Fruit fly (Drosophila melanogaster) whole organism, prepupa: Measurements from ENCODE around the gene RpS28a.

Experiments
- Blimp-1 ChIP-seq: fragments of 200-800 bp; sonication (Bioruptor generic); optimal IDR thresholded peaks from 3 replicates; lab custom pipeline; 2017; ENCODE audit warnings: missing biosample characterization, missing genetic modification characterization, mild to moderate bottlenecking, moderate library complexity, missing genetic modification reagents
- CG10669 ChIP-seq: fragments of 200-800 bp; sonication (Bioruptor generic); optimal IDR thresholded peaks from 3 replicates; lab custom pipeline; 2018; ENCODE audit warnings: missing biosample characterization, mild to moderate bottlenecking, missing genetic modification characterization, moderate library complexity
- CG11902 ChIP-seq: fragments of 200-800 bp; sonication (Bioruptor generic); optimal IDR thresholded peaks from 3 replicates; lab custom pipeline; 2016; ENCODE audit warnings: missing biosample characterization, missing genetic modification characterization
- CG1621 ChIP-seq: fragments of 200-800 bp; sonication (Bioruptor generic); optimal IDR thresholded peaks from 3 replicates; lab custom pipeline; 2018; ENCODE audit warnings: missing biosample characterization, mild to moderate bottlenecking, missing genetic modification characterization
- CG16779 ChIP-seq: fragments of 200-800 bp; sonication (Bioruptor generic); optimal IDR thresholded peaks from 3 replicates; lab custom pipeline; 2017; ENCODE audit warnings: missing biosample characterization, mild to moderate bottlenecking, missing genetic modification characterization
- CG3032 ChIP-seq: fragments of 200-800 bp; optimal IDR thresholded peaks from 2 replicates; lab custom pipeline; 2019; ENCODE audit warnings: missing biosample characterization, mild to moderate bottlenecking, missing genetic modification characterization, moderate library complexity
- CG34406 ChIP-seq: fragments of 200-800 bp; sonication (Bioruptor generic); optimal IDR thresholded peaks from 3 replicates; lab custom pipeline; 2016; ENCODE audit warnings: missing biosample characterization, missing genetic modification characterization
- CG4318 ChIP-seq: fragments of 200-800 bp; sonication (Bioruptor generic); optimal IDR thresholded peaks from 3 replicates; lab custom pipeline; 2017; ENCODE audit warnings: missing biosample characterization, mild to moderate bottlenecking, missing genetic modification characterization
- CG6276 ChIP-seq: fragments of 200-800 bp; sonication (Bioruptor generic); optimal IDR thresholded peaks from 2 replicates; lab custom pipeline; 2017; ENCODE audit warnings: missing biosample characterization, mild to moderate bottlenecking, missing genetic modification characterization
- CG6808 ChIP-seq: fragments of 200-800 bp; sonication (Bioruptor generic); optimal IDR thresholded peaks from 3 replicates; lab custom pipeline; 2017; ENCODE audit warnings: missing biosample characterization, missing genetic modification characterization, mild to moderate bottlenecking, moderate library complexity, missing genetic modification reagents
- CG7368 ChIP-seq: fragments of 200-800 bp; sonication (Bioruptor generic); optimal IDR thresholded peaks from 3 replicates; lab custom pipeline; 2016; ENCODE audit warnings: missing biosample characterization, missing genetic modification characterization
- CG8119 ChIP-seq: fragments of 200-800 bp; sonication (Bioruptor generic); IDR thresholded peaks from 3 replicates; pipeline ENCODE4 v1.3.6; 2022; ENCODE audit warnings: missing biosample characterization, missing genetic modification characterization
- CG8319 ChIP-seq: fragments of 200-800 bp; sonication (Bioruptor generic); optimal IDR thresholded peaks from 3 replicates; lab custom pipeline; 2016; ENCODE audit warnings: missing biosample characterization, missing genetic modification characterization
- CG9139 ChIP-seq: fragments of 200-800 bp; sonication (Bioruptor generic); optimal IDR thresholded peaks from 3 replicates; lab custom pipeline; 2017; ENCODE audit warnings: missing biosample characterization, mild to moderate bottlenecking, missing genetic modification characterization
- Eip78C ChIP-seq: fragments of 200-800 bp; sonication (Bioruptor generic); peaks from one replicate; lab custom pipeline; 2016; ENCODE audit warnings: missing biosample characterization, missing genetic modification characterization
- Eip93F ChIP-seq: fragments of 200-800 bp; sonication (Bioruptor generic); optimal IDR thresholded peaks from 2 replicates; lab custom pipeline; 2016; ENCODE audit warnings: missing biosample characterization, mild to moderate bottlenecking, missing genetic modification characterization
- Ets96B ChIP-seq: fragments of 200-800 bp; optimal IDR thresholded peaks from 2 replicates; lab custom pipeline; 2019; ENCODE audit warnings: missing biosample characterization, mild to moderate bottlenecking, missing genetic modification characterization, moderate library complexity
- Gug ChIP-seq: fragments of 200-800 bp; sonication (Bioruptor generic); IDR thresholded peaks from 2 replicates; pipeline ENCODE4 v1.3.6; 2022; ENCODE audit warnings: missing biosample characterization, missing genetic modification characterization
- Hr39 ChIP-seq: fragments of 200-800 bp; sonication (Bioruptor generic); optimal IDR thresholded peaks from 2 replicates; lab custom pipeline; 2016; ENCODE audit warnings: missing biosample characterization, missing genetic modification characterization
- OdsH ChIP-seq: fragments of 200-800 bp; sonication (Bioruptor generic); optimal IDR thresholded peaks from 3 replicates; lab custom pipeline; 2016; ENCODE audit warnings: missing biosample characterization, missing genetic modification characterization
- Sox102F ChIP-seq: fragments of 200-800 bp; sonication (Bioruptor generic); optimal IDR thresholded peaks from 2 replicates; lab custom pipeline; 2016; ENCODE audit warnings: missing biosample characterization, mild to moderate bottlenecking, missing genetic modification characterization
- Sox15 ChIP-seq: fragments of 200-800 bp; sonication (Bioruptor generic); optimal IDR thresholded peaks from 3 replicates; lab custom pipeline; 2016; ENCODE audit warnings: missing biosample characterization, missing genetic modification characterization
- achi ChIP-seq: fragments of 200-800 bp; sonication (Bioruptor generic); optimal IDR thresholded peaks from 3 replicates; lab custom pipeline; 2016; ENCODE audit warnings: missing biosample characterization, missing genetic modification characterization
- acj6 ChIP-seq: fragments of 200-800 bp; sonication (Bioruptor generic); optimal IDR thresholded peaks from 3 replicates; lab custom pipeline; 2016; ENCODE audit warnings: missing biosample characterization, missing genetic modification characterization
- dac ChIP-seq: fragments of 200-800 bp; sonication (Bioruptor generic); optimal IDR thresholded peaks from 2 replicates; lab custom pipeline; 2017; ENCODE audit warnings: missing biosample characterization, mild to moderate bottlenecking, missing genetic modification characterization
- dsx ChIP-seq: fragments of 200-800 bp; optimal IDR thresholded peaks from 3 replicates; lab custom pipeline; 2019; ENCODE audit warnings: missing biosample characterization, mild to moderate bottlenecking, missing genetic modification characterization, moderate library complexity; ENCODE audit not compliant: poor library complexity, severe bottlenecking
- eg ChIP-seq: fragments of 200-800 bp; sonication (Bioruptor generic); IDR thresholded peaks from 3 replicates; pipeline ENCODE4 v1.3.6; 2022; ENCODE audit warnings: missing biosample characterization, missing genetic modification characterization
- esn ChIP-seq: fragments of 200-800 bp; sonication (Bioruptor generic); optimal IDR thresholded peaks from 2 replicates; lab custom pipeline; 2016; ENCODE audit warnings: missing biosample characterization, mild to moderate bottlenecking, missing genetic modification characterization, moderate library complexity
- fd85E ChIP-seq: fragments of 200-800 bp; sonication (Bioruptor generic); optimal IDR thresholded peaks from 3 replicates; lab custom pipeline; 2016; ENCODE audit warnings: missing biosample characterization, missing genetic modification characterization
- fkh ChIP-seq: fragments of 200-800 bp; sonication (Bioruptor generic); optimal IDR thresholded peaks from 3 replicates; lab custom pipeline; 2017; ENCODE audit warnings: missing biosample characterization, mild to moderate bottlenecking, missing genetic modification characterization, moderate library complexity
- lz ChIP-seq: fragments of 200-800 bp; sonication (Bioruptor generic); optimal IDR thresholded peaks from 3 replicates; lab custom pipeline; 2016; ENCODE audit warnings: missing biosample characterization, missing genetic modification characterization
- salr ChIP-seq, 2 experiments: fragments of 200-800 bp; sonication (Bioruptor generic); optimal IDR thresholded peaks; 3 replicates each; lab custom pipeline; 2016 to 2018; ENCODE audit warnings: missing biosample characterization in 2 of 2, missing genetic modification characterization in 2 of 2, mild to moderate bottlenecking in 1 of 2
- spab ChIP-seq: fragments of 200-800 bp; sonication (Bioruptor generic); optimal IDR thresholded peaks from 2 replicates; lab custom pipeline; 2017; ENCODE audit warnings: missing biosample characterization, mild to moderate bottlenecking, missing genetic modification characterization, missing genetic modification reagents
- topi ChIP-seq: fragments of 200-800 bp; sonication (Bioruptor generic); optimal IDR thresholded peaks from 3 replicates; lab custom pipeline; 2016; ENCODE audit warnings: missing biosample characterization, missing genetic modification characterization
- vri ChIP-seq: fragments of 200-800 bp; sonication (Bioruptor generic); optimal IDR thresholded peaks from 3 replicates; lab custom pipeline; 2016; ENCODE audit warnings: missing biosample characterization, mild to moderate bottlenecking, missing genetic modification characterization

The RpS28a gene

DNA sequence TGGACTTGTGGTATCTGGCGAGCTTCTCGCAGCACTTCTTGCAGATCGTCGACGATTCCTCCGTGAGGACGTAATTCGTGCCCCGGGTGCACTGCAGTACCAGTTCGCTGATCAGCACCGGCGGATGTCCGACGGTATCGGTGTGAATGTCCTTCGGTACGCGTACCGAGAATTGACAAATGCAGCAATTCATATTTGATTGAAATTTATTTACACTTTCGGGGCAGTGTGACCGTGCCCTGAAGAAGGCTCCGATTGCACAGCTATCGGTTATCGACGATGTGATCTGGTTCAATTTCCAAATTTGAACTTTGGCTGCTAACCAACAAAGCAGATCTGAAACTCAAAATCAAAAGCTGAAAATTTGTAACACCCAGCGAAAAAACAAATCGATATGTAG is 14.2 kb upstream of the RpS28a start, which contains the start of gene ZIPIC:
Gene ZIPIC, minus strand, starts transcription at position 262 of the 400 bp plus-strand sequence.
- TF ChIP-seq Gug (GFP tag; lab: Robert Waterston, UW) (no peak), dsx (no peak), spab (no peak), CG1621 (tag; lab: Kevin White, UChicago) (no peak), CG6808 (GFP tag; lab: Kevin White, UChicago) (no peak), Blimp-1 (no peak), salr (GFP tag; optimal IDR thresholded peaks at IDR 0.05; lab: Kevin White, UChicago) (no peak), CG3032 (no peak), Ets96B (tag; lab: Kevin White, UChicago) (no peak), CG8319 (GFP tag; lab: Kevin White, UChicago) (no peak), Sox15 (GFP tag; lab: Kevin White, UChicago) (no peak)

DNA sequence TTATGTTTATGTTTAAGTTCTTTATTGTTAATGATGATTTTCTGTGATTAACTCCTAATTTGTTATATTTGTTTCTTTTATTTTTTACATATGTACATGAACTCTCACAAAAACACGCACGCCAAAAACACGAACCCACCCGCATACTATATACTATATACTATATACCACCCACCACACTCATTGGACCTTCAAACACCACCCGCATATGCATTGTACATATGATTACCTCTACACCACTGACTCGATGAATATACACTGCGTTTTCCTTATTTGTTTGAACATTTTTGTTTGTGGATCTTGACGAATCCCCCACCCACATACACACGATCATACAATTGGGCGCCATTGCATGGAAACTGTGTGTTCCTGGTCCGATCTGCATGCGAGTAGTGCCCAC is 9.8 kb upstream of the RpS28a start:
- TF ChIP-seq CG16779 (tag; lab: Kevin White, UChicago): no peak
- TF ChIP-seq Eip93F (GFP tag; lab: Kevin White, UChicago): no peak
- TF ChIP-seq Sox15 (GFP tag; lab: Kevin White, UChicago): no peak
- TF ChIP-seq acj6: no peak
- no peak for TF ChIP-seq Ets96B (tag; lab: Kevin White, UChicago)
- TF ChIP-seq CG11902: no peak
- no peak for TF ChIP-seq dac (GFP tag; lab: Kevin White, UChicago)
- TF ChIP-seq CG9139 (GFP tag; lab: Kevin White, UChicago): no peak
- no peak for TF ChIP-seq CG10669 (GFP tag; lab: Kevin White, UChicago)
- TF ChIP-seq salr (GFP tag; optimal IDR thresholded peaks at IDR 0.05; lab: Kevin White, UChicago): no peak
- no peak for TF ChIP-seq CG4318 (GFP tag; lab: Kevin White, UChicago)
- no peak for TF ChIP-seq fd85E (GFP tag; lab: Kevin White, UChicago)
- TF ChIP-seq Eip78C (GFP tag; lab: Kevin White, UChicago): no peak
- no peak for TF ChIP-seq achi (GFP tag; lab: Kevin White, UChicago)
- TF ChIP-seq topi (GFP tag; lab: Kevin White, UChicago): no peak

DNA sequence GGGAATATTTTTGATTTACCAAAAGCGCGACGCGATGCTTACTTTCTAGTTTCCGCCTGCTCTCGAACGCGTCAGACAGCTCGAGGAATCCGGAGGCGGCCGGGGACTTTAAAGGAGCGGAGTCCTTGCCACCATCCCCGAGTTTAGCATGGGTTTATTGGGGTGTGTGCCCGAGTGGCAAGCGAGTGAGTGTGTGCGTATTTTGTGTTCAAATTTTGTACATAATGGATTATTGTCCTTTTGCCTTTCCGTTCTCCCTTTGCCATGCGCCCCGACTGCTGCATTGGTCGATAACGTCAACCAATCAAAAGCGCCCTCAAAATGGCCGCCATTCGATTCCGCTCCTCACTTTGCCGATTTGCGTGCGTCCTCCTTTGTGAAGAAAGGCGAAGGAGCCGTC is 7.6 kb upstream of the RpS28a start:
- TF ChIP-seq CG34406 (no peak), CG8319 (GFP tag; lab: Kevin White, UChicago) (no peak), topi (GFP tag; lab: Kevin White, UChicago) (no peak), vri (GFP tag; lab: Kevin White, UChicago) (no peak), fkh (no peak), Hr39 (GFP tag; lab: Kevin White, UChicago) (no peak), lz (GFP tag; lab: Kevin White, UChicago) (no peak), CG8119 (no peak), salr (GFP tag; optimal IDR thresholded peaks at IDR 0.05; lab: Kevin White, UChicago) (no peak), CG7368 (no peak), Eip78C (GFP tag; lab: Kevin White, UChicago) (no peak), esn (GFP tag; lab: Kevin White, UChicago) (no peak), eg (no peak), OdsH (GFP tag; lab: Kevin White, UChicago) (no peak), CG6276 (GFP tag; lab: Kevin White, UChicago) (no peak)
- TF ChIP-seq, all 60 proteins: peak for 0

DNA sequence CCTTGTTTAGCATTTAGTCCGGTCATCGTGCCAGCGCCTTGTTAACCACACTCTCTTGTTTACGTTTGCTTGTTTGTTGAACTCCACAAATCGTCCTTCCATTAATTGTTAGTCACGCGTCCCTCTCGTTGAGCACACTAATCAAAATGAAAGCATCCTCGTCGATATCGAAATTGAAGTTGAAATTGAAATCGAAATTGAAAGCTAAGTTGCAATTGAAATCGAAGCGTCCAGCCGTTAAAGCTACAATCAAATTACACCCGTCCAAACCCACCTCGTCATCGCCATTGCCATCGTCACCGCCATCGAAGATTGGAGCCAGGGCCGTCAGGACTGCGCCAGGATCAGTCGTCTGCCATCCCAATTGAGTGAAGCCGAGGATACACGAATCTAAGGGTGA is 997 bp upstream of the RpS28a start:
- no peak for TF ChIP-seq Sox102F (GFP tag; lab: Kevin White, UChicago)
